Worm (Caenorhabditis elegans): ENCODE measurements around the gene knl-1.

knl-1 gene

DNA sequence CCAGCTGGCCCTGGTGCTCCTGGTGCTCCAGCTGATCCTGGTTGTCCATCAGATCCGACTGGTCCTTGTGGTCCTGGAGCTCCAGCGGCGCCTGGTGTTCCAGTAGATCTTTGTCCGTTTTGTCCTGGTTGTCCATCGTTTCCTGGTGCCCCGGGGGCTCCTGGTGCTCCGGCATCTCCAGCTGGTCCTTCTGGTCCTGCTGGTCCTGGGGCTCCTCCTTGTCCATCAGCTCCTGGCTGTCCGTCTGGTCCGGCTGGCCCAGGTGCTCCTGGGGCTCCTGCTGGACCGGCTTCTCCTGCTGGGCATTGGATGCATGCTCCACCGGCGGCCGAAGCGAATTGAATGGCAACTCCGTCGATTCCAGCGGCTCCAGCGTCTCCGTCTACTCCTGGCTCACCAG is 12.2 kb downstream of the knl-1 start:
- TF ChIP-seq mxl-1 (tag; optimal IDR thresholded peaks at IDR 0.05) (no peak), dox-1 (GFP tag; IDR thresholded peaks at IDR 0.05) (0 out of 2 replicates have a peak, but pooled peaks have one; percentile 23), egrh-3 (GFP tag; IDR thresholded peaks at IDR 0.05) (peak; percentile 97), chd-7 (tag; optimal IDR thresholded peaks at IDR 0.05) (no peak), nfyb-1 (GFP tag; IDR thresholded peaks at IDR 0.05) (0 out of 2 replicates have a peak, but pooled peaks have one; percentile 9), F52B5.7 (tag; optimal IDR thresholded peaks at IDR 0.05) (peak; percentile 44), mcd-1 (GFP tag; IDR thresholded peaks at IDR 0.05) (peak; percentile 27; the same call in 1 of the 2 replicates), zfh-2 (GFP tag; conservative IDR thresholded peaks at IDR 0.05) (peak; percentile 95)

DNA sequence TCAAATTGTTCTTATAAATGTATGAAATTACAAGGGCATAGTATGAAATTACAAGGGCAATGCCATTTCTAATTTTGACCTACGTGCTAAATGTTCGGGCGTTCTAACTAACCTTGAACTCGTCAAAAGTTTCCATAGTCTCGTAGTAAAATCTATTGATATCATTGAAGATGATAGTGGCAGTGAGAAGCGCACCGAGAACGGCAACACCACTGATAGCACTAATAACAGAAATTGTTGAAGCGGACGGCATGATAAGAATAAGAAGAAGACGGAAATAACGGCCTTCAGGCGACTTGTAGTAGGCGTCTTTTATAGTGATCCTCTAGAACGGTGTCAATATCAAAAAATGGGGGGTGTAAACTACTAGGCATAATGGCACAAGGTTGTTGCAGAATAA is 12.9 kb downstream of the knl-1 start, which contains the start of gene col-91:
Gene col-91 (minus strand): TSS at position 288 of the 400 bp plus-strand sequence.
- TF ChIP-seq mes-4 (tag; optimal IDR thresholded peaks at IDR 0.05) = no peak
- no peak for TF ChIP-seq pbrm-1 (GFP tag; IDR thresholded peaks at IDR 0.05)
- TF ChIP-seq nhr-80 (tag; optimal IDR thresholded peaks at IDR 0.05) = no peak
- no peak for TF ChIP-seq bed-2 (GFP tag; IDR thresholded peaks at IDR 0.05)
- no peak for TF ChIP-seq C17E4.6 (GFP tag; IDR thresholded peaks at IDR 0.05)
- no peak for TF ChIP-seq ztf-26 (tag; optimal IDR thresholded peaks at IDR 0.05)
- no peak for TF ChIP-seq let-526 (GFP tag; IDR thresholded peaks at IDR 0.05)
- no peak for TF ChIP-seq Y95B8A.8 (GFP tag; IDR thresholded peaks at IDR 0.05)
- no peak for TF ChIP-seq egrh-3 (GFP tag; IDR thresholded peaks at IDR 0.05)

DNA sequence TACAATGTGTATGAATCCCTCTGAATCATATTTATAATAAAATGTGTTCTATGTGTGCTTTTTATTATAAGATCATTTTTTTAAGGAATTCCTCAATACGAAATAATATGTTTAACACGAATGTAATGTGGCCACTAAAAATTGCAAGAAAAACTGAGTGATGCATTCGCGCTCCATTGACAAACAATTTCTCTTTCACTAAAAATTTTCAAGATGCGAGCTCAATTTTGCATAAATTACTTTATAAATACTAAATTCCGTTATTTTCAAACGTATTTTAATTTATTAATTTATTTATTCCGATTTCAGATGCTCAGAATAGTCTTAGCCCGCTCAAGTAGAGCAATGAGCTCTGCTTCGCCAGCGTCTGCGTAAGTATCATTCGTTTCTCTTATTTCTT is 15.3 kb downstream of the knl-1 start, which contains the start of gene mrps-9:
Gene mrps-9 (plus strand): TSS at position 310 of the 400 bp plus-strand sequence.
- no peak for TF ChIP-seq nfya-2 (GFP tag; IDR thresholded peaks at IDR 0.05)
- peak; percentile 86 for TF ChIP-seq mcd-1 (GFP tag; IDR thresholded peaks at IDR 0.05)

DNA sequence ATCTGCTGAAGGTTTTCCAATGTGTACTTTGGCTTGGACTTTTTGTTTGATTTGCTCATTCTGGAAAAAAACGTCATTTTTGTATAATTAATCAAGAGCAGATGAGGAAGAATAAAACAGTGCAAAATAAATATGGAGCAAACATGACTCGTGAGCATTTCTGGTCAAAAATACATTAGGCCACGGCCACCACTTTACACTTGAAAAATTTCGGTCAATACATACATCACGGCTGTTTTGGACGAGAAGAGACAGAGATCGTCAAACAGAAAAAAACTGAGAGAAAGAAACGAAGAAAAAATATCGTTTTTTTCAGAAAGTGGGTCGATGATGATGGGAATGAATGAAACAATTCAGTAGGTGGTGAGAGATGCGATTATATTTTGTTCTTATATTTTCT is 17.9 kb downstream of the knl-1 start, which contains the start of the genes F09G8.7 and crn-7:
Gene F09G8.7 (minus strand): TSS at position 60 of the 400 bp plus-strand sequence.
Gene crn-7 (plus strand): TSS at position 236 of the 400 bp plus-strand sequence.
- TF ChIP-seq egrh-3 (GFP tag; IDR thresholded peaks at IDR 0.05) = no peak
- TF ChIP-seq attf-5 (GFP tag; optimal IDR thresholded peaks at IDR 0.05) = peak; percentile 44
- TF ChIP-seq F23B12.7 (tag; optimal IDR thresholded peaks at IDR 0.05; ENCODE audit: insufficient read depth) = peak; percentile 29
- no peak for TF ChIP-seq hlh-12 (tag; optimal IDR thresholded peaks at IDR 0.05)
- TF ChIP-seq dox-1 (GFP tag; IDR thresholded peaks at IDR 0.05) = peak; percentile 35; the same call in 1 of the 2 replicates
- TF ChIP-seq F37B4.10 (GFP tag; IDR thresholded peaks at IDR 0.05) = no peak
- TF ChIP-seq mcd-1 (GFP tag; IDR thresholded peaks at IDR 0.05) = 0 out of 2 replicates have a peak, but pooled peaks have one; percentile 21
- peak; percentile 53 for TF ChIP-seq nhr-80 (tag; optimal IDR thresholded peaks at IDR 0.05)
- no peak for TF ChIP-seq T26A5.8 (tag; optimal IDR thresholded peaks at IDR 0.05)

DNA sequence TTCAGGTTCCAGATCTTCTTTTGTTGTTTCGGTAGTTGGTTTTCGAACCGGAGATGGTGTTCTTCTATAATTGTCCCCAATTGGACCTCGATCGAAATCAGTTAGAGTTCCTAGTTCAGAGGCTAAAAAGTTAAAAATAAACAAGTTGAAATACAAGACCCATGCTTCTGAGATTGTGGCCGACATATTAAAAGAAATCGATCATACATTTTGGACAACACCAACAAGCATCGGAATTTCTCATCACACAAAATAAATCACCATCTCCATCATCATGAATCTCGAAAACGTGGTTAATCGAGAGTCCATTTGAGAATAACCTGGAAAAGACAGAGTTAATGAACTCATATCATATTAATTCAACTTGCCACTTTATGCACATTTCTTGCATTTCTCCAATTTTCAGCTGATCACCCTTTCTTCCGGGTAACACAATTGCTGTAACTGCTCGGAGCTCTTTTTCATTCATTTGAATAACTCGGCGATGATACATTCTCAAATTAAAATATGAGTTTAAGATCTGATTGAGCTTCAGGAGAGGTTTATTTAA is 21.3 kb downstream of the knl-1 start, which contains the start of the genes mps-4 and F09G8.10:
Gene mps-4 (minus strand): TSS at position 101 of the 550 bp plus-strand sequence.
Gene F09G8.10 (minus strand): TSS at position 500 of the 550 bp plus-strand sequence.
- no peak for TF ChIP-seq ztf-25 (GFP tag; IDR thresholded peaks at IDR 0.05)
- no peak for TF ChIP-seq aptf-3 (GFP tag; IDR thresholded peaks at IDR 0.05)
- no peak for TF ChIP-seq snpc-4 (GFP tag; optimal IDR thresholded peaks at IDR 0.05)
- TF ChIP-seq snpc-4 (tag; optimal IDR thresholded peaks at IDR 0.05) = no peak
- TF ChIP-seq nhr-90 (tag; optimal IDR thresholded peaks at IDR 0.05) = no peak
- TF ChIP-seq egl-18 (GFP tag; IDR thresholded peaks at IDR 0.05) = no peak
- no peak for TF ChIP-seq lin-54 (GFP tag; optimal IDR thresholded peaks at IDR 0.05)
- no peak for TF ChIP-seq hmg-20 (GFP tag; IDR thresholded peaks at IDR 0.05)
- no peak for TF ChIP-seq ztf-18 (tag; optimal IDR thresholded peaks at IDR 0.05)
- no peak for TF ChIP-seq lag-1 (GFP tag; IDR thresholded peaks at IDR 0.05)
- no peak for TF ChIP-seq somi-1 (GFP tag; optimal IDR thresholded peaks at IDR 0.05)
- TF ChIP-seq let-526 (GFP tag; IDR thresholded peaks at IDR 0.05) = no peak
- TF ChIP-seq hlh-26 (GFP tag; conservative IDR thresholded peaks at IDR 0.05) = no peak
- TF ChIP-seq ztf-28 (GFP tag; IDR thresholded peaks at IDR 0.05) = no peak
- no peak for TF ChIP-seq let-607 (tag; optimal IDR thresholded peaks at IDR 0.05)
- TF ChIP-seq D2030.7 (GFP tag; IDR thresholded peaks at IDR 0.05) = no peak
- TF ChIP-seq F55B11.4 (tag; optimal IDR thresholded peaks at IDR 0.05; ENCODE audit: borderline replicate concordance, insufficient read depth) = no peak
- no peak for TF ChIP-seq ztf-22 (GFP tag; optimal IDR thresholded peaks at IDR 0.05)
- TF ChIP-seq nhr-80 (tag; optimal IDR thresholded peaks at IDR 0.05) = no peak
- TF ChIP-seq F39B2.1 (GFP tag; IDR thresholded peaks at IDR 0.05) = no peak

Data from whole organism, young adult.